In genomic region chrIII:13713807-13714206, ce11 we compare ENCODE assay signal across 2 worm cellular contexts.
TF ChIP-seq lines count a peak whose summit lies in the region.

No protein-coding gene starts in this region.

TF ChIP-seq in whole organism, L4 larva, 104 proteins besides CTCF, POLR2A, EP300 and RAD21 (continued from another document):
- 0 out of 2 replicates have a peak, but pooled peaks have one; percentile 16 for TF ChIP-seq snpc-1.2 (GFP tag; IDR thresholded peaks at IDR 0.05; lab: Robert Waterston, UW)

TF ChIP-seq in whole organism, early embryonic, 17 proteins besides CTCF, POLR2A, EP300 and RAD21 (continued from another document):
- TF ChIP-seq hmg-4 (GFP tag; optimal IDR thresholded peaks at IDR 0.05; lab: Kevin White, UChicago), result peak; percentile 62
TF ChIP-seq in whole organism, early embryonic: peak in this region for 4.
